Worm (Caenorhabditis elegans) whole organism, midembryonic: ENCODE results near the gene F07C6.2.

Source experiments
- T22C8.4 ChIP-seq: fragments of 200-800 bp; sonication (Bioruptor generic); IDR thresholded peaks from 2 replicates; pipeline ENCODE4 v1.3.6; 2022; ENCODE audit warnings: missing genetic modification characterization, missing compliant biosample characterization
- cog-1 ChIP-seq: sonication (generic microtip); optimal IDR thresholded peaks from 2 replicates; lab custom pipeline; 2016; ENCODE audit warnings: missing genetic modification characterization, missing compliant biosample characterization
- flt-1 ChIP-seq: fragments of 200-800 bp; sonication (Bioruptor generic); IDR thresholded peaks from 2 replicates; pipeline ENCODE4 v1.3.6; 2022; ENCODE audit warnings: missing genetic modification characterization, missing compliant biosample characterization
- klf-2 ChIP-seq: fragments of 200-800 bp; sonication (Bioruptor generic); conservative IDR thresholded peaks from 2 replicates; pipeline ENCODE4 v1.3.6; 2022; ENCODE audit warnings: missing genetic modification reagents, missing genetic modification characterization, missing compliant biosample characterization
- med-1 ChIP-seq: sonication (generic microtip); optimal IDR thresholded peaks from 2 replicates; lab custom pipeline; 2017; ENCODE audit warnings: missing genetic modification characterization, mild to moderate bottlenecking, missing compliant biosample characterization, antibody characterized with exemption, missing genetic modification reagents; ENCODE audit not compliant: insufficient read depth
- ref-1 ChIP-seq: fragments of 200-800 bp; sonication (Bioruptor generic); conservative IDR thresholded peaks from 2 replicates; pipeline ENCODE4 v1.3.6; 2022; ENCODE audit warnings: missing genetic modification reagents, missing genetic modification characterization, missing compliant biosample characterization
- tab-1 ChIP-seq: fragments of 200-800 bp; sonication (Bioruptor generic); IDR thresholded peaks from 2 replicates; pipeline ENCODE4 v1.3.6; 2022; ENCODE audit warnings: missing genetic modification characterization, missing compliant biosample characterization
- ztf-23 ChIP-seq: fragments of 200-800 bp; sonication (Bioruptor generic); IDR thresholded peaks from 2 replicates; pipeline ENCODE4 v1.3.6; 2022; ENCODE audit warnings: missing genetic modification reagents, missing genetic modification characterization, missing compliant biosample characterization
- ztf-29 ChIP-seq: fragments of 200-800 bp; sonication (Bioruptor generic); IDR thresholded peaks from 2 replicates; pipeline ENCODE4 v1.3.6; 2022; ENCODE audit warnings: missing genetic modification reagents, missing genetic modification characterization, missing compliant biosample characterization

- TF ChIP-seq flt-1 (no peak), ztf-29 (GFP tag; lab: Robert Waterston, UW) (no peak), T22C8.4 (GFP tag; lab: Robert Waterston, UW) (no peak), klf-2 (GFP tag; lab: Robert Waterston, UW) (no peak), med-1 (GFP tag; lab: Kevin White, UChicago) (no peak), tab-1 (GFP tag; lab: Robert Waterston, UW) (no peak), ref-1 (GFP tag; lab: Robert Waterston, UW) (no peak), cog-1 (tag; lab: Kevin White, UChicago) (no peak), ztf-23 (GFP tag; lab: Robert Waterston, UW) (no peak)
Measured at ce11 chrIV:12805595-12805994, 14.6 kb downstream of the F07C6.2 start, which contains the start of gene F07C6.4.
